Fruit fly (Drosophila melanogaster) whole organism, prepupa: Measurements from ENCODE around the gene Fer3HCH.

Source experiments
- CG10631 ChIP-seq: fragments of 200-800 bp; sonication (Bioruptor generic); optimal IDR thresholded peaks from 2 replicates; lab custom pipeline; 2016; ENCODE audit warnings: missing biosample characterization, missing genetic modification characterization
- CG10669 ChIP-seq: fragments of 200-800 bp; sonication (Bioruptor generic); optimal IDR thresholded peaks from 3 replicates; lab custom pipeline; 2018; ENCODE audit warnings: missing biosample characterization, mild to moderate bottlenecking, missing genetic modification characterization, moderate library complexity
- CG11294 ChIP-seq: fragments of 200-800 bp; sonication (Bioruptor generic); IDR thresholded peaks from 2 replicates; pipeline ENCODE4 v1.3.6; 2022; ENCODE audit warnings: missing biosample characterization, missing genetic modification characterization
- CG11762 ChIP-seq: fragments of 200-800 bp; sonication (Bioruptor generic); optimal IDR thresholded peaks from 3 replicates; lab custom pipeline; 2016; ENCODE audit warnings: missing biosample characterization, missing genetic modification characterization; ENCODE audit not compliant: insufficient read depth
- CG16779 ChIP-seq: fragments of 200-800 bp; sonication (Bioruptor generic); optimal IDR thresholded peaks from 3 replicates; lab custom pipeline; 2017; ENCODE audit warnings: missing biosample characterization, mild to moderate bottlenecking, missing genetic modification characterization
- CG3032 ChIP-seq: fragments of 200-800 bp; optimal IDR thresholded peaks from 2 replicates; lab custom pipeline; 2019; ENCODE audit warnings: missing biosample characterization, mild to moderate bottlenecking, missing genetic modification characterization, moderate library complexity
- CG32006 ChIP-seq: fragments of 200-800 bp; sonication (Bioruptor generic); optimal IDR thresholded peaks from 3 replicates; lab custom pipeline; 2017; ENCODE audit warnings: missing biosample characterization, mild to moderate bottlenecking, missing genetic modification characterization
- CG4318 ChIP-seq: fragments of 200-800 bp; sonication (Bioruptor generic); optimal IDR thresholded peaks from 3 replicates; lab custom pipeline; 2017; ENCODE audit warnings: missing biosample characterization, mild to moderate bottlenecking, missing genetic modification characterization
- CG6163 ChIP-seq: fragments of 200-800 bp; sonication (Bioruptor generic); IDR thresholded peaks from 3 replicates; pipeline ENCODE4 v1.3.6; 2022; ENCODE audit warnings: missing biosample characterization, missing genetic modification characterization
- CG6276 ChIP-seq: fragments of 200-800 bp; sonication (Bioruptor generic); optimal IDR thresholded peaks from 2 replicates; lab custom pipeline; 2017; ENCODE audit warnings: missing biosample characterization, mild to moderate bottlenecking, missing genetic modification characterization
- CG6808 ChIP-seq: fragments of 200-800 bp; sonication (Bioruptor generic); optimal IDR thresholded peaks from 3 replicates; lab custom pipeline; 2017; ENCODE audit warnings: missing biosample characterization, missing genetic modification characterization, mild to moderate bottlenecking, moderate library complexity, missing genetic modification reagents
- CG7368 ChIP-seq: fragments of 200-800 bp; sonication (Bioruptor generic); optimal IDR thresholded peaks from 3 replicates; lab custom pipeline; 2016; ENCODE audit warnings: missing biosample characterization, missing genetic modification characterization
- CG8319 ChIP-seq: fragments of 200-800 bp; sonication (Bioruptor generic); optimal IDR thresholded peaks from 3 replicates; lab custom pipeline; 2016; ENCODE audit warnings: missing biosample characterization, missing genetic modification characterization
- CG8632 ChIP-seq: fragments of 200-800 bp; sonication (Bioruptor generic); optimal IDR thresholded peaks from 3 replicates; lab custom pipeline; 2016; ENCODE audit warnings: missing biosample characterization, missing genetic modification characterization
- CG9139 ChIP-seq: fragments of 200-800 bp; sonication (Bioruptor generic); optimal IDR thresholded peaks from 3 replicates; lab custom pipeline; 2017; ENCODE audit warnings: missing biosample characterization, mild to moderate bottlenecking, missing genetic modification characterization
- Eip75B ChIP-seq: fragments of 200-800 bp; sonication (Bioruptor generic); optimal IDR thresholded peaks from 3 replicates; lab custom pipeline; 2016; ENCODE audit warnings: missing biosample characterization, missing genetic modification characterization
- Eip78C ChIP-seq: fragments of 200-800 bp; sonication (Bioruptor generic); peaks from one replicate; lab custom pipeline; 2016; ENCODE audit warnings: missing biosample characterization, missing genetic modification characterization
- Ets21C ChIP-seq: fragments of 200-800 bp; sonication (Bioruptor generic); optimal IDR thresholded peaks from 3 replicates; lab custom pipeline; 2016; ENCODE audit warnings: missing biosample characterization, missing genetic modification characterization
- Ets96B ChIP-seq: fragments of 200-800 bp; optimal IDR thresholded peaks from 2 replicates; lab custom pipeline; 2019; ENCODE audit warnings: missing biosample characterization, mild to moderate bottlenecking, missing genetic modification characterization, moderate library complexity
- Hr4 ChIP-seq: fragments of 200-800 bp; sonication (Bioruptor generic); optimal IDR thresholded peaks from 3 replicates; lab custom pipeline; 2016; ENCODE audit warnings: missing biosample characterization, missing genetic modification characterization
- Lpt ChIP-seq: fragments of 200-800 bp; sonication (Bioruptor generic); optimal IDR thresholded peaks from 3 replicates; lab custom pipeline; 2016; ENCODE audit warnings: missing biosample characterization, missing genetic modification characterization
- Met ChIP-seq: fragments of 200-800 bp; sonication (Bioruptor generic); optimal IDR thresholded peaks from 3 replicates; lab custom pipeline; 2016; ENCODE audit warnings: missing biosample characterization, missing genetic modification characterization
- Smox ChIP-seq: fragments of 200-800 bp; sonication (Bioruptor generic); optimal IDR thresholded peaks from 3 replicates; lab custom pipeline; 2016; ENCODE audit warnings: missing biosample characterization, missing genetic modification characterization
- Sox102F ChIP-seq: fragments of 200-800 bp; sonication (Bioruptor generic); optimal IDR thresholded peaks from 2 replicates; lab custom pipeline; 2016; ENCODE audit warnings: missing biosample characterization, mild to moderate bottlenecking, missing genetic modification characterization
- Sox14 ChIP-seq: fragments of 200-800 bp; sonication (Bioruptor generic); optimal IDR thresholded peaks from 3 replicates; lab custom pipeline; 2016; ENCODE audit warnings: missing biosample characterization, missing genetic modification characterization
- Sox15 ChIP-seq: fragments of 200-800 bp; sonication (Bioruptor generic); optimal IDR thresholded peaks from 3 replicates; lab custom pipeline; 2016; ENCODE audit warnings: missing biosample characterization, missing genetic modification characterization
- acj6 ChIP-seq: fragments of 200-800 bp; sonication (Bioruptor generic); optimal IDR thresholded peaks from 3 replicates; lab custom pipeline; 2016; ENCODE audit warnings: missing biosample characterization, missing genetic modification characterization
- cyc ChIP-seq: fragments of 200-800 bp; sonication (Bioruptor generic); optimal IDR thresholded peaks from 3 replicates; lab custom pipeline; 2016; ENCODE audit warnings: missing biosample characterization, missing genetic modification characterization
- dac ChIP-seq: fragments of 200-800 bp; sonication (Bioruptor generic); optimal IDR thresholded peaks from 2 replicates; lab custom pipeline; 2017; ENCODE audit warnings: missing biosample characterization, mild to moderate bottlenecking, missing genetic modification characterization
- dsx ChIP-seq: fragments of 200-800 bp; optimal IDR thresholded peaks from 3 replicates; lab custom pipeline; 2019; ENCODE audit warnings: missing biosample characterization, mild to moderate bottlenecking, missing genetic modification characterization, moderate library complexity; ENCODE audit not compliant: poor library complexity, severe bottlenecking
- eg ChIP-seq: fragments of 200-800 bp; sonication (Bioruptor generic); IDR thresholded peaks from 3 replicates; pipeline ENCODE4 v1.3.6; 2022; ENCODE audit warnings: missing biosample characterization, missing genetic modification characterization
- esn ChIP-seq: fragments of 200-800 bp; sonication (Bioruptor generic); optimal IDR thresholded peaks from 2 replicates; lab custom pipeline; 2016; ENCODE audit warnings: missing biosample characterization, mild to moderate bottlenecking, missing genetic modification characterization, moderate library complexity
- fd59A ChIP-seq: fragments of 200-800 bp; sonication (Bioruptor generic); optimal IDR thresholded peaks from 2 replicates; lab custom pipeline; 2017; ENCODE audit warnings: missing biosample characterization, mild to moderate bottlenecking, missing genetic modification characterization, missing genetic modification reagents
- fd85E ChIP-seq: fragments of 200-800 bp; sonication (Bioruptor generic); optimal IDR thresholded peaks from 3 replicates; lab custom pipeline; 2016; ENCODE audit warnings: missing biosample characterization, missing genetic modification characterization
- fkh ChIP-seq: fragments of 200-800 bp; sonication (Bioruptor generic); optimal IDR thresholded peaks from 3 replicates; lab custom pipeline; 2017; ENCODE audit warnings: missing biosample characterization, mild to moderate bottlenecking, missing genetic modification characterization, moderate library complexity
- lz ChIP-seq: fragments of 200-800 bp; sonication (Bioruptor generic); optimal IDR thresholded peaks from 3 replicates; lab custom pipeline; 2016; ENCODE audit warnings: missing biosample characterization, missing genetic modification characterization
- net ChIP-seq: fragments of 200-800 bp; sonication (Bioruptor generic); optimal IDR thresholded peaks from 3 replicates; lab custom pipeline; 2016; ENCODE audit warnings: missing biosample characterization, missing genetic modification characterization
- pdm3 ChIP-seq: fragments of 200-800 bp; sonication (Bioruptor generic); optimal IDR thresholded peaks from 3 replicates; lab custom pipeline; 2016; ENCODE audit warnings: missing biosample characterization, missing genetic modification characterization
- spab ChIP-seq: fragments of 200-800 bp; sonication (Bioruptor generic); optimal IDR thresholded peaks from 2 replicates; lab custom pipeline; 2017; ENCODE audit warnings: missing biosample characterization, mild to moderate bottlenecking, missing genetic modification characterization, missing genetic modification reagents
- ss ChIP-seq, 2 experiments: fragments of 200-800 bp; sonication (Bioruptor generic); optimal IDR thresholded peaks; 2 replicates in 1 of 2; 3 replicates in 1 of 2; lab custom pipeline; 2017 to 2018; ENCODE audit warnings: mild to moderate bottlenecking in 2 of 2, missing biosample characterization in 2 of 2, missing genetic modification characterization in 2 of 2, moderate library complexity in 1 of 2
- svp ChIP-seq: fragments of 200-800 bp; sonication (Bioruptor generic); peaks from one replicate; lab custom pipeline; 2016; ENCODE audit warnings: missing biosample characterization, missing genetic modification characterization
- topi ChIP-seq: fragments of 200-800 bp; sonication (Bioruptor generic); optimal IDR thresholded peaks from 3 replicates; lab custom pipeline; 2016; ENCODE audit warnings: missing biosample characterization, missing genetic modification characterization
- vri ChIP-seq: fragments of 200-800 bp; sonication (Bioruptor generic); optimal IDR thresholded peaks from 3 replicates; lab custom pipeline; 2016; ENCODE audit warnings: missing biosample characterization, mild to moderate bottlenecking, missing genetic modification characterization

The Fer3HCH gene

dm6 chrX:13130175-13130822, 22.3 kb upstream of the Fer3HCH start (continued):
- TF ChIP-seq pdm3 (peak; percentile 60), vri (peak; percentile 16), CG3032 (tag; lab: Kevin White, UChicago) (peak; percentile 63), CG11294 (no peak), CG10669 (GFP tag; lab: Kevin White, UChicago) (peak; percentile 64), CG32006 (peak; percentile 82), CG10631 (GFP tag; lab: Kevin White, UChicago) (peak; percentile 49), lz (GFP tag; lab: Kevin White, UChicago) (peak; percentile 32), CG8632 (GFP tag; lab: Kevin White, UChicago) (peak; percentile 58), dsx (peak; percentile 44), fkh (GFP tag; lab: Kevin White, UChicago) (peak; percentile 34), CG7368 (GFP tag; lab: Kevin White, UChicago) (peak; percentile 8), ss (GFP tag; optimal IDR thresholded peaks at IDR 0.05; lab: Kevin White, UChicago) (peak; percentile 11 to 55), CG4318 (GFP tag; lab: Kevin White, UChicago) (peak; percentile 51), dac (GFP tag; lab: Kevin White, UChicago) (peak; percentile 35), cyc (GFP tag; lab: Kevin White, UChicago) (peak; percentile 45), CG8319 (GFP tag; lab: Kevin White, UChicago) (no peak), net (GFP tag; lab: Kevin White, UChicago) (peak; percentile 34), acj6 (GFP tag; lab: Kevin White, UChicago) (peak; percentile 64), esn (GFP tag; lab: Kevin White, UChicago) (peak; percentile 55), Lpt (GFP tag; lab: Kevin White, UChicago) (no peak), CG6808 (GFP tag; lab: Kevin White, UChicago) (peak; percentile 74)

dm6 chrX:13128750-13129152, 20.8 kb upstream of the Fer3HCH start, which contains the start of the genes CG32638, CG15717 and MFS10:
TSS of gene CG32638 (minus strand) at chrX:13128794.
TSS of gene CG15717 (plus strand) at chrX:13128952.
TSS of gene MFS10 (plus strand) at chrX:13129018.
- TF ChIP-seq Eip75B (GFP tag; lab: Kevin White, UChicago) (peak; percentile 25), CG6163 (GFP tag; lab: Robert Waterston, UW) (peak; percentile 29; the same call in 1 of the 3 replicates), fd59A (no peak), fkh (GFP tag; lab: Kevin White, UChicago) (peak; percentile 54), Met (GFP tag; lab: Kevin White, UChicago) (no peak), CG4318 (GFP tag; lab: Kevin White, UChicago) (no peak), svp (GFP tag; lab: Kevin White, UChicago) (peak; percentile 76), Smox (no peak), topi (GFP tag; lab: Kevin White, UChicago) (peak; percentile 21), eg (peak; percentile 30; the same call in 1 of the 3 replicates), dsx (peak; percentile 14), Sox14 (GFP tag; lab: Kevin White, UChicago) (peak; percentile 14), Eip78C (peak; percentile 78), esn (GFP tag; lab: Kevin White, UChicago) (peak; percentile 33)

- TF ChIP-seq Ets21C (GFP tag; lab: Kevin White, UChicago) (peak; percentile 39), Smox (peak; percentile 63), CG10631 (GFP tag; lab: Kevin White, UChicago) (peak; percentile 63), cyc (GFP tag; lab: Kevin White, UChicago) (peak; percentile 55), Met (GFP tag; lab: Kevin White, UChicago) (peak; percentile 55), CG6808 (GFP tag; lab: Kevin White, UChicago) (peak; percentile 17), CG6276 (GFP tag; lab: Kevin White, UChicago) (peak; percentile 16), fd85E (GFP tag; lab: Kevin White, UChicago) (no peak), CG7368 (GFP tag; lab: Kevin White, UChicago) (peak; percentile 48), lz (GFP tag; lab: Kevin White, UChicago) (peak; percentile 65), CG32006 (peak; percentile 51), Hr4 (GFP tag; lab: Kevin White, UChicago) (peak; percentile 65), Sox14 (GFP tag; lab: Kevin White, UChicago) (peak; percentile 69), CG9139 (GFP tag; lab: Kevin White, UChicago) (peak; percentile 9), spab (GFP tag; lab: Kevin White, UChicago) (peak; percentile 24), topi (GFP tag; lab: Kevin White, UChicago) (peak; percentile 63), CG11762 (peak; percentile 33), Sox15 (peak; percentile 50), Ets96B (tag; lab: Kevin White, UChicago) (peak; percentile 23), Lpt (GFP tag; lab: Kevin White, UChicago) (peak; percentile 47), Sox102F (GFP tag; lab: Kevin White, UChicago) (peak; percentile 45), pdm3 (peak; percentile 72), CG16779 (tag; lab: Kevin White, UChicago) (no peak)
These were observed 20.2 kb upstream of the Fer3HCH start for dm6 chrX:13127973-13128749.
